Worm (Caenorhabditis elegans): ENCODE results near the gene C14A4.13.

DNA sequence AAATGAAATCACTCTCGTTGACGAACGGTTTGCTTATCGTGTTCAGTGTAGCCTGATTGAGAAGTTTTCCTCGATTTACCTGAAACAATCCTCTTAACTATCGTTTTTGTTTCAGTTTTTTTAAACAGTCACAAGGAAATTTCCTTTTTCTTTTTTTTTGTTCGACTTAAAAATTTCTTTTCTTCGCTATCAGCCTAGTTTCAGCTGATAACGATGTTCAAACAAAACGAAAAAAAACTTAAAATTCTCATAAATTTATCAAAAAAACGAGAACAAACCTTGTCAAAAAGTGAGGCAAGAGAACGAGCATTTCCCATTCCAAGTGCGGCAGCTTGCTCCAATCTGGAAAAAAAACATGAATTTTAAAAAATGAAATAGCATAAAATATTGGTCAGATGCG is 35.3 kb downstream of the C14A4.13 start:
- no peak for TF ChIP-seq ama-1 (optimal IDR thresholded peaks at IDR 0.05)
- TF ChIP-seq tbx-37 (GFP tag; conservative IDR thresholded peaks at IDR 0.05) = no peak
- no peak for TF ChIP-seq hnd-1 (tag; optimal IDR thresholded peaks at IDR 0.05)
- TF ChIP-seq aly-1 (tag; optimal IDR thresholded peaks at IDR 0.05) = no peak
- TF ChIP-seq flt-1 (GFP tag; IDR thresholded peaks at IDR 0.05) = no peak
- no peak for TF ChIP-seq sea-1 (GFP tag; conservative IDR thresholded peaks at IDR 0.05)
- TF ChIP-seq scrt-1 (GFP tag; IDR thresholded peaks at IDR 0.05) = no peak
- TF ChIP-seq ets-7 (tag; optimal IDR thresholded peaks at IDR 0.05) = no peak
- no peak for TF ChIP-seq F13C5.2 (tag; optimal IDR thresholded peaks at IDR 0.05)
